Worm (Caenorhabditis elegans) whole organism, midembryonic: ENCODE results near the gene ift-139.

Source experiments
- T22C8.4 ChIP-seq: fragments of 200-800 bp; sonication (Bioruptor generic); IDR thresholded peaks from 2 replicates; pipeline ENCODE4 v1.3.6; 2022; ENCODE audit warnings: missing genetic modification characterization, missing compliant biosample characterization
- cog-1 ChIP-seq: sonication (generic microtip); optimal IDR thresholded peaks from 2 replicates; lab custom pipeline; 2016; ENCODE audit warnings: missing genetic modification characterization, missing compliant biosample characterization
- flt-1 ChIP-seq: fragments of 200-800 bp; sonication (Bioruptor generic); IDR thresholded peaks from 2 replicates; pipeline ENCODE4 v1.3.6; 2022; ENCODE audit warnings: missing genetic modification characterization, missing compliant biosample characterization
- klf-2 ChIP-seq: fragments of 200-800 bp; sonication (Bioruptor generic); conservative IDR thresholded peaks from 2 replicates; pipeline ENCODE4 v1.3.6; 2022; ENCODE audit warnings: missing genetic modification reagents, missing genetic modification characterization, missing compliant biosample characterization
- med-1 ChIP-seq: sonication (generic microtip); optimal IDR thresholded peaks from 2 replicates; lab custom pipeline; 2017; ENCODE audit warnings: missing genetic modification characterization, mild to moderate bottlenecking, missing compliant biosample characterization, antibody characterized with exemption, missing genetic modification reagents; ENCODE audit not compliant: insufficient read depth
- ref-1 ChIP-seq: fragments of 200-800 bp; sonication (Bioruptor generic); conservative IDR thresholded peaks from 2 replicates; pipeline ENCODE4 v1.3.6; 2022; ENCODE audit warnings: missing genetic modification reagents, missing genetic modification characterization, missing compliant biosample characterization
- tab-1 ChIP-seq: fragments of 200-800 bp; sonication (Bioruptor generic); IDR thresholded peaks from 2 replicates; pipeline ENCODE4 v1.3.6; 2022; ENCODE audit warnings: missing genetic modification characterization, missing compliant biosample characterization
- ztf-23 ChIP-seq: fragments of 200-800 bp; sonication (Bioruptor generic); IDR thresholded peaks from 2 replicates; pipeline ENCODE4 v1.3.6; 2022; ENCODE audit warnings: missing genetic modification reagents, missing genetic modification characterization, missing compliant biosample characterization
- ztf-29 ChIP-seq: fragments of 200-800 bp; sonication (Bioruptor generic); IDR thresholded peaks from 2 replicates; pipeline ENCODE4 v1.3.6; 2022; ENCODE audit warnings: missing genetic modification reagents, missing genetic modification characterization, missing compliant biosample characterization

ift-139 gene

DNA sequence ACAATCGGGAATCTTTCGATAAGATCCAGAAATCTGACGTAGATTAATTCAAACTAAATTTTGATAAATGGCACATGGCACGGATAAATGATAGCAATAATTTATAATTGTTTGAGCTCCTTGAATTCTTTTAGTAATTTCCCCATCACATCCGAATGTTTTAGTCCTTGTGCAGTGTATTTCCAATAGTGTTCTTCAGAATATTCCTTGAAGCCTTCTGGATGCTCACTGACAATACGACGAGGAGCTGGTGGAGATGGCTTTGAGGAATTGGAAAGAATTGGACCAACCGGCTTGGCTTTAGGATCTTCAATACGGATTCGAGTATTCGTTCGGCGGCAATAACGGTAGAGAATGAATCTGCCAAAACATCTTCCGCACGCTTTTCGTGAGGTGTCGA is 32.8 kb downstream of the ift-139 start:
- TF ChIP-seq ztf-23 (no peak), ref-1 (no peak), tab-1 (GFP tag; lab: Robert Waterston, UW) (no peak), med-1 (GFP tag; lab: Kevin White, UChicago) (no peak), ztf-29 (GFP tag; lab: Robert Waterston, UW) (no peak), flt-1 (no peak), klf-2 (GFP tag; lab: Robert Waterston, UW) (no peak)

- TF ChIP-seq med-1 (GFP tag; lab: Kevin White, UChicago) = no peak
- no peak for TF ChIP-seq ztf-23
- no peak for TF ChIP-seq flt-1
- TF ChIP-seq ref-1 = no peak
- no peak for TF ChIP-seq klf-2 (GFP tag; lab: Robert Waterston, UW)
- TF ChIP-seq tab-1 (GFP tag; lab: Robert Waterston, UW) = no peak
- no peak for TF ChIP-seq T22C8.4 (GFP tag; lab: Robert Waterston, UW)
- TF ChIP-seq cog-1 = no peak
Measured at ce11 chrIII:6002024-6002423, 37.2 kb downstream of the ift-139 start.

DNA sequence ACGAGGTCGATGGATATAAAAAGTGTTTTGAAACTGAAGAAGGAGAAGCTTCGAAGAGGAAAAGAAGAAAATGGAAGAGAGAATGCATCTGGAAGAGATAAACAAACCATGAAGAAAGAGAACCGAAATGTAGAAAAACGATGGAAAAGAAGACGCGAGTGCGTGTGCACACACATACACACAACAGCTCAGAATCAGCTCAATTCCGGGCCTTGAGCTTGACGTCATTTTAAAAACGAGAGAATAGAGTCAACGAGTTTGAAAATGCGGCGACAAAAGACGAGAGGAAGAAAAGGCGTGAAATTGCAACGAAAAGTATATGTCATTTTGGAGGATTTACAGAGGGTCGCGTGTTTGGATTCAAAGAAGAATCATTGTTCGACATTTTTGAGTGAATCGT is 39.6 kb downstream of the ift-139 start:
- no peak for TF ChIP-seq flt-1
- TF ChIP-seq ztf-23 = no peak
- TF ChIP-seq klf-2 (GFP tag; lab: Robert Waterston, UW) = no peak
- TF ChIP-seq T22C8.4 (GFP tag; lab: Robert Waterston, UW) = no peak
- no peak for TF ChIP-seq ref-1
- no peak for TF ChIP-seq cog-1
- TF ChIP-seq med-1 (GFP tag; lab: Kevin White, UChicago) = no peak

DNA sequence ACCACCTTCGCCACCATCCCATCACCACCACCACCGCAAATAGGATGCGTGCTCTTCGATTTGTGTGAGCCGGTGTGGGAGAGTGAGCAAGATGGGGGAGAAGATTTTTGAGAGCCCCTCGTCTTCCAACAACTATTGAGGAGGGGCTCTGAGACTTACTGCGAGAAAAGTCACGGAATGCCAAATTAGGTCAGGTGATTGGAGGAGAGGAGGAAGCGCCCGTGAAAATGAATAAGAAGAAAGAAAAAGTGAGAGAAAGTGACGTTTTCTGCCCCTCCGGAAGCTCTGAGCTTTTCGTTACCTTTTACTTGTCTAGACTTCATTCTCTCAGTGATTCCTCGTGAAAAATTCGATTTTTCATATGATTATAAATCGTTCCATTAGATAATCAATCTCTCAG is 40.6 kb downstream of the ift-139 start:
- TF ChIP-seq tab-1 (GFP tag; lab: Robert Waterston, UW) (no peak), ref-1 (no peak), T22C8.4 (GFP tag; lab: Robert Waterston, UW) (no peak), med-1 (GFP tag; lab: Kevin White, UChicago) (no peak), ztf-29 (GFP tag; lab: Robert Waterston, UW) (no peak), klf-2 (GFP tag; lab: Robert Waterston, UW) (no peak), ztf-23 (no peak), cog-1 (no peak), flt-1 (no peak)

ce11 chrIII:5992913-5993312 is 46.4 kb downstream of the ift-139 start, which contains the start of gene T04C9.1:
TSS of gene T04C9.1 (plus strand) at chrIII:5993213.
- no peak for TF ChIP-seq T22C8.4 (GFP tag; lab: Robert Waterston, UW)
- no peak for TF ChIP-seq klf-2 (GFP tag; lab: Robert Waterston, UW)
- TF ChIP-seq cog-1 = no peak
- TF ChIP-seq tab-1 (GFP tag; lab: Robert Waterston, UW) = no peak
- no peak for TF ChIP-seq flt-1
- no peak for TF ChIP-seq ztf-23
- TF ChIP-seq ref-1 = no peak
- no peak for TF ChIP-seq ztf-29 (GFP tag; lab: Robert Waterston, UW)
- no peak for TF ChIP-seq med-1 (GFP tag; lab: Kevin White, UChicago)

ce11 chrIII:5992043-5992442 is 47.2 kb downstream of the ift-139 start:
- TF ChIP-seq flt-1 (0 out of 2 replicates have a peak, but pooled peaks have one; percentile 37), ztf-29 (GFP tag; lab: Robert Waterston, UW) (no peak)

DNA sequence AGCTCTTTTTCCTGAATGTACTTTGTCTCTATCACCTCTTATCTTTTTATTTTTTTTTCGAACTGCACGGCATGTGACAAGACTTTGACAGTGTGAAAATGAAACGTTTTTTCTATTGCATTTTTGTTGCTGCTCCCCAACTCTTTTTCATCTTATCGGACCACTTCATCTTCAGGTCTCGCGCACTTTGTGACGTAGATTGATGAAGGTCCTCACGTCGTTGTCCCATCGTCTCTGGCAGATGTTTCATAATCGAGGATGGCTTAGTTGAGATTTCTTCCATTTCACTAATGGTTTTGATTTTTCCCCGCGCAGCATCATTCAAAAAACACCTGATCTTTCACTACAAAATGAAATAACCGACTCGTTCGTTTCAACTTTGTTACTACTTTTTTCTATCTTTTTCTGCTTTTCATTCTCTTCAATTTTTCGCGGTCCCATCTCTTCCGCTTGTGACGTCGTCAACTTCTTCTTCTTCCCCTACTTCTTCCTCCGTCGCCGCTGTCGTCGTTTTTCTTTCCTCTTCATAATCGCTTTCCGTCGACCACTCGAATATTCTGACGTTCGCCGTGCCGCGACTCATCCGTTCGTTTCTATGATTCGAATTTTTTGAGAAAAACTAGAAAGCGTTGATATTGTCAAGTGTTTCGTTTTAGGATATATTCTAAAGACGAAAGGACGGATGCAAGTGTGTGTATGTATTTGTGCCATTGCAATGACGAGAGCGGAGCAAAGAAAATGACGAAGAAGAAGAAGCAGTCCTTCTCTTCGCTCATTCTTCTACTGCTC is 47.9 kb downstream of the ift-139 start, which contains the start of gene T04C9.2:
T04C9.2 (plus strand) TSS at position 739 of the 789 bp plus-strand sequence.
- no peak for TF ChIP-seq flt-1
- no peak for TF ChIP-seq tab-1 (GFP tag; lab: Robert Waterston, UW)
- no peak for TF ChIP-seq klf-2 (GFP tag; lab: Robert Waterston, UW)
- TF ChIP-seq T22C8.4 (GFP tag; lab: Robert Waterston, UW) = no peak
- no peak for TF ChIP-seq med-1 (GFP tag; lab: Kevin White, UChicago)
- no peak for TF ChIP-seq ztf-23
- no peak for TF ChIP-seq cog-1
- TF ChIP-seq ztf-29 (GFP tag; lab: Robert Waterston, UW) = no peak
- no peak for TF ChIP-seq ref-1

DNA sequence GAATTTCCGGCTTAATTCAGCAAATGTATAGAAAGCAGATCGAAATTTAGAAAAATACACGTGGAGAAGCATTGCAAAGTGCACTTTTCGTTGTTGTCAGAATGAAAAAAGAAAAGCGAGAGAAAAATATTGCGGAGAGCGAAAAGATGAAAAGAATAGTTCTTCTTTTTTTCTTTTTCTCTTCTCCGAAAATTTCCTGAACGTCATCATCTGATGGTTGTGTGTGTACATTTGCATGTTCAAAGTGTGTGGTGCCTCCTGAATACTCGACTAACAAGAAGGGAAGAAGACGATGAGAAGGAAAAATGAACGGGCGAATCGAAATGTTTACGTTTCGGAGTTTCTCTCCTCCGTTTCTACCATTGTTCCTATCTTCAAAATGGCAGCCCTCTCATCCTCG is 49.2 kb downstream of the ift-139 start:
- TF ChIP-seq flt-1 (no peak), ztf-23 (no peak), ztf-29 (GFP tag; lab: Robert Waterston, UW) (no peak), ref-1 (no peak), klf-2 (GFP tag; lab: Robert Waterston, UW) (no peak), cog-1 (no peak), tab-1 (GFP tag; lab: Robert Waterston, UW) (no peak), T22C8.4 (GFP tag; lab: Robert Waterston, UW) (no peak), med-1 (GFP tag; lab: Kevin White, UChicago) (no peak)

DNA sequence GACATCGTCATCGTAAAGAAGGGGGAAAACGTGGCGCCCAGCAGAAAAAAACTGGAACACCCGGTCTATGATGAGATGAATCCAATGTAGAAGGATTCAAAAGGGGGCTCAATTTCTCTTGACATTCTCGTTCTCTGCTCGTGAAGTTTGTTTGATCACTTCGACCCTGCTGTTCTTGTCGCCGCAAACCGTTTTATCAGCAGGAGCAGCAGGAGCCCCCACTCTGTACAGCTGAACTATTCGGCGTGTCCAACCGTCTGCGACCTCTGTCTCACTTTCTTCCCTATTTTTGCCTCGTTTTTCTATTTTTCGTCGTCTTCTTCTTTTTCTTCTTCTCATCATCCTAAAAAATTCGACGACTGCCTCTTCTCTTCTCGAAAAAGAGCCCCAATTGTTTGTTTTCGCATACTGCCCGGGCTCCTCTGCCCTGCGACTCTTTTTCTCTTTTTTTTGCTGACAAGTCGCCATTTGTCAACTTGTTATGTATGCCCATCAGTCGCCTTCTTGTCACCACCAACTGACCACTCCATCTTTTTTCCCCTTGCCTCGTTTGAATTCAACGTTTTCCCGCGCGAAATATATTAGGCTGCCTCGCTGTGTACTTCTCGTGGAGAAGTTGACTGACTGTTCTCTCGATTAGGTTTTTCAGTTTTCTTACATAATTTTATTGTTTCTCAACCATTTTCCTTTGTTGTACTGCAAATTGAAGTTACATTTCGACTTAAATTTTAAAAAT is 50.1 kb downstream of the ift-139 start:
- no peak for TF ChIP-seq ref-1
- no peak for TF ChIP-seq med-1 (GFP tag; lab: Kevin White, UChicago)
- TF ChIP-seq cog-1 = no peak
- no peak for TF ChIP-seq ztf-23
- no peak for TF ChIP-seq klf-2 (GFP tag; lab: Robert Waterston, UW)

DNA sequence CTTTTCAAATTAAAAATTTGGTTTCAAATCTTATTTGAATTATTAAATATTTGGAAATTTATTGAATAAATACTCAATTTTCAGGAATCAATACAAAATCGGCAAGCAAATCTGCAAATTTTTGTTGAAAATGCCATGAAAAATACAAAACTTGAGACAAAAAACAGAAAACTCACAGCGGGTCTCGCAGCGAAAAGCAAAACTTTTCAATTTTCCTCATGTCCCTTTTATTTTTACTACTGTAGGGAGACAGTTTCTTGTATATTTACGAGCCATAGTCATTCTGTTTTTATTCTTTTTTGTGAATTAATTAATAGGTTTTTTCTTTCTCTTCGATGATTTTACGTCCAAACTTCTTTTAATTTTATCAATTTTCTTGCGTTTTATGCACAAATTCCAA is 50.8 kb downstream of the ift-139 start:
- no peak for TF ChIP-seq ztf-23
- TF ChIP-seq ztf-29 (GFP tag; lab: Robert Waterston, UW) = no peak
- TF ChIP-seq med-1 (GFP tag; lab: Kevin White, UChicago) = no peak
- no peak for TF ChIP-seq tab-1 (GFP tag; lab: Robert Waterston, UW)
- no peak for TF ChIP-seq klf-2 (GFP tag; lab: Robert Waterston, UW)
- no peak for TF ChIP-seq cog-1
- no peak for TF ChIP-seq ref-1
- TF ChIP-seq T22C8.4 (GFP tag; lab: Robert Waterston, UW) = no peak
- no peak for TF ChIP-seq flt-1
